Fruit fly (Drosophila melanogaster): ENCODE measurements around the gene Bulli.
A peak's percentile ranks its signal among the peaks of the same experiment; 100 is the strongest.

Bulli gene

dm6 chr3L:6498602-6499001 lies 10.1 kb downstream of the Bulli start (continued):
- TF ChIP-seq bab2 (GFP tag; optimal IDR thresholded peaks at IDR 0.05) (no peak), D (optimal IDR thresholded peaks at IDR 0.05) (no peak), D (GFP tag; optimal IDR thresholded peaks at IDR 0.05) (peak; percentile 15), CG17186 (GFP tag; optimal IDR thresholded peaks at IDR 0.05) (no peak), CG17385 (GFP tag; optimal IDR thresholded peaks at IDR 0.05) (no peak), Blimp-1 (GFP tag; optimal IDR thresholded peaks at IDR 0.05) (no peak), H15 (GFP tag; IDR thresholded peaks at IDR 0.05) (no peak), CG2678 (tag; optimal IDR thresholded peaks at IDR 0.05) (no peak), prd (optimal IDR thresholded peaks at IDR 0.05) (no peak), prd (GFP tag; IDR thresholded peaks at IDR 0.05) (peak; percentile 58; the same call in 1 of the 3 replicates), CG34224 (GFP tag; IDR thresholded peaks at IDR 0.05; ENCODE audit: partially characterized antibody) (no peak), otp (GFP tag; IDR thresholded peaks at IDR 0.05) (no peak), en (GFP tag; optimal IDR thresholded peaks at IDR 0.05) (no peak), wdn (GFP tag; IDR thresholded peaks at IDR 0.05) (no peak), cad (GFP tag; optimal IDR thresholded peaks at IDR 0.05) (peak; percentile 20), crc (GFP tag; optimal IDR thresholded peaks at IDR 0.05) (no peak), nau (GFP tag; optimal IDR thresholded peaks at IDR 0.05) (no peak), C15 (GFP tag; IDR thresholded peaks at IDR 0.05) (no peak), Opbp (GFP tag; IDR thresholded peaks at IDR 0.05; ENCODE audit: partially characterized antibody) (no peak), CG6272 (GFP tag; IDR thresholded peaks at IDR 0.05) (no peak), hkb (optimal IDR thresholded peaks at IDR 0.05) (no peak), hkb (GFP tag; IDR thresholded peaks at IDR 0.05) (no peak), Eip74EF (GFP tag; optimal IDR thresholded peaks at IDR 0.05) (no peak), CG31365 (tag; optimal IDR thresholded peaks at IDR 0.05) (no peak), gem (tag; optimal IDR thresholded peaks at IDR 0.05) (peak; percentile 30), Hsf (GFP tag; optimal IDR thresholded peaks at IDR 0.05) (no peak), sug (tag; optimal IDR thresholded peaks at IDR 0.05) (no peak), luna (GFP tag; optimal IDR thresholded peaks at IDR 0.05) (no peak), HmgZ (tag; optimal IDR thresholded peaks at IDR 0.05) (no peak), CG2120 (GFP tag; optimal IDR thresholded peaks at IDR 0.05) (no peak), CG17328 (GFP tag; IDR thresholded peaks at IDR 0.05) (no peak), Myb (GFP tag; optimal IDR thresholded peaks at IDR 0.05) (no peak), BEAF-32 (GFP tag; optimal IDR thresholded peaks at IDR 0.05) (no peak), CG12071 (GFP tag; optimal IDR thresholded peaks at IDR 0.05) (no peak), sna (GFP tag; IDR thresholded peaks at IDR 0.05; ENCODE audit: partially characterized antibody) (no peak), Fer2 (tag; optimal IDR thresholded peaks at IDR 0.05) (no peak), CG42726 (GFP tag; IDR thresholded peaks at IDR 0.05; ENCODE audit: partially characterized antibody) (no peak), CG1529 (GFP tag; optimal IDR thresholded peaks at IDR 0.05) (no peak), CG8765 (GFP tag; IDR thresholded peaks at IDR 0.05) (no peak), CG4424 (GFP tag; optimal IDR thresholded peaks at IDR 0.05) (no peak), row (GFP tag; IDR thresholded peaks at IDR 0.05) (peak; percentile 30; the same call in 1 of the 3 replicates), CG2199 (GFP tag; IDR thresholded peaks at IDR 0.05) (no peak), CoRest (tag; optimal IDR thresholded peaks at IDR 0.05) (no peak), klu (GFP tag; IDR thresholded peaks at IDR 0.05) (no peak), CG11085 (GFP tag; IDR thresholded peaks at IDR 0.05) (no peak), Chrac-16 (GFP tag; optimal IDR thresholded peaks at IDR 0.05) (no peak), CG3065 (GFP tag; optimal IDR thresholded peaks at IDR 0.05) (no peak), CG10979 (tag; optimal IDR thresholded peaks at IDR 0.05) (peak; percentile 54), CG12236 (GFP tag; optimal IDR thresholded peaks at IDR 0.05) (no peak), CG12155 (GFP tag; optimal IDR thresholded peaks at IDR 0.05) (no peak), phol (tag; optimal IDR thresholded peaks at IDR 0.05) (peak; percentile 33), CG6175 (GFP tag; IDR thresholded peaks at IDR 0.05) (no peak), CG10959 (GFP tag; IDR thresholded peaks at IDR 0.05) (no peak)

Data from whole organism, embryonic.